Worm (Caenorhabditis elegans) whole organism, L4 larva: Measurements from ENCODE around the gene F38A1.6.

Experiments used
- D1046.2 ChIP-seq: fragments of 200-800 bp; sonication (Bioruptor generic); IDR thresholded peaks from 2 replicates; pipeline ENCODE4 v1.3.6; 2022; ENCODE audit warnings: missing genetic modification characterization, missing compliant biosample characterization
- F10B5.3 ChIP-seq: sonication (generic microtip); optimal IDR thresholded peaks from 2 replicates; lab custom pipeline; 2016; ENCODE audit warnings: mild to moderate bottlenecking, missing genetic modification characterization, missing compliant biosample characterization
- R02D3.7 ChIP-seq: fragments of 150-350 bp; sonication (generic microtip); optimal IDR thresholded peaks from 3 replicates; lab custom pipeline; 2014; ENCODE audit warnings: missing biosample characterization, missing genetic modification characterization
- T20F7.1 ChIP-seq: fragments of 200-800 bp; sonication (Bioruptor generic); optimal IDR thresholded peaks from 2 replicates; lab custom pipeline; 2018; ENCODE audit warnings: mild to moderate bottlenecking, missing genetic modification characterization, missing compliant biosample characterization
- Y105C5A.15 ChIP-seq: fragments of 200-800 bp; sonication (Bioruptor generic); IDR thresholded peaks from 2 replicates; pipeline ENCODE4 v1.3.6; 2022; ENCODE audit warnings: missing genetic modification characterization, missing compliant biosample characterization
- ZK337.2 ChIP-seq: fragments of 200-800 bp; sonication (Bioruptor generic); IDR thresholded peaks from 2 replicates; pipeline ENCODE4 v1.3.6; 2022; ENCODE audit warnings: missing genetic modification reagents, missing genetic modification characterization, missing compliant biosample characterization
- ZK546.5 ChIP-seq, 2 experiments: sonication (generic microtip); optimal IDR thresholded peaks; 2 replicates each; lab custom pipeline; 2017; ENCODE audit warnings: missing biosample characterization in 2 of 2, missing genetic modification characterization in 2 of 2
- aha-1 ChIP-seq: fragments of 150-350 bp; peaks from one replicate; lab custom pipeline; 2014; ENCODE audit warnings: missing biosample characterization, missing genetic modification characterization
- aly-2 ChIP-seq: sonication (generic microtip); optimal IDR thresholded peaks from 2 replicates; lab custom pipeline; 2018; ENCODE audit warnings: missing biosample characterization, missing genetic modification characterization
- ama-1 ChIP-seq: fragments of 150-350 bp; optimal IDR thresholded peaks from 2 replicates; lab custom pipeline; 2014; ENCODE audit warnings: inconsistent platforms, mixed read lengths
- attf-4 ChIP-seq: sonication (generic microtip); optimal IDR thresholded peaks from 3 replicates; lab custom pipeline; 2017; ENCODE audit warnings: missing biosample characterization, missing genetic modification characterization
- ceh-20 ChIP-seq: fragments of 200-800 bp; sonication (Bioruptor generic); IDR thresholded peaks from 2 replicates; pipeline ENCODE4 v1.3.6; 2022; ENCODE audit warnings: missing genetic modification reagents, missing genetic modification characterization, missing compliant biosample characterization
- ceh-28 ChIP-seq: fragments of 150-350 bp; optimal IDR thresholded peaks from 2 replicates; lab custom pipeline; 2014; ENCODE audit warnings: missing biosample characterization, missing genetic modification reagents, missing genetic modification characterization
- ceh-44 ChIP-seq: fragments of 200-800 bp; sonication (Bioruptor generic); IDR thresholded peaks from 2 replicates; pipeline ENCODE4 v1.3.6; 2022; ENCODE audit warnings: missing genetic modification reagents, missing genetic modification characterization, missing compliant biosample characterization
- ceh-82 ChIP-seq: sonication (generic microtip); optimal IDR thresholded peaks from 2 replicates; lab custom pipeline; 2017; ENCODE audit warnings: missing biosample characterization, missing genetic modification characterization
- daf-16 ChIP-seq, 3 experiments: sonication (generic microtip); optimal IDR thresholded peaks; 2 replicates each; lab custom pipeline; 2016 to 2017; ENCODE audit warnings: missing genetic modification characterization in 3 of 3, missing genetic modification reagents in 3 of 3, mild to moderate bottlenecking in 2 of 3, missing compliant biosample characterization in 2 of 3, missing biosample characterization in 1 of 3, moderate library complexity in 1 of 3
- daf-8 ChIP-seq: fragments of 200-800 bp; sonication (Bioruptor generic); IDR thresholded peaks from 2 replicates; pipeline ENCODE4 v1.3.6; 2022; ENCODE audit warnings: missing genetic modification characterization, missing compliant biosample characterization
- dmd-6 ChIP-seq: fragments of 200-800 bp; sonication (Bioruptor generic); IDR thresholded peaks from 2 replicates; pipeline ENCODE4 v1.3.6; 2022; ENCODE audit warnings: missing genetic modification reagents, missing genetic modification characterization, missing compliant biosample characterization
- dmd-8 ChIP-seq: fragments of 200-800 bp; sonication (Bioruptor generic); IDR thresholded peaks from 2 replicates; pipeline ENCODE4 v1.3.6; 2022; ENCODE audit warnings: missing genetic modification characterization, missing compliant biosample characterization
- dpl-1 ChIP-seq: fragments of 150-350 bp; optimal IDR thresholded peaks from 2 replicates; lab custom pipeline; 2014; ENCODE audit warnings: missing biosample characterization, missing genetic modification reagents, missing genetic modification characterization
- egl-43 ChIP-seq: fragments of 200-800 bp; sonication (Bioruptor generic); IDR thresholded peaks from 2 replicates; pipeline ENCODE4 v1.3.6; 2022; ENCODE audit warnings: missing genetic modification reagents, missing genetic modification characterization, missing compliant biosample characterization
- fos-1 ChIP-seq: fragments of 150-350 bp; optimal IDR thresholded peaks from 2 replicates; lab custom pipeline; 2014; ENCODE audit warnings: missing biosample characterization, missing genetic modification characterization
- gei-8 ChIP-seq: fragments of 200-800 bp; sonication (Bioruptor generic); optimal IDR thresholded peaks from 2 replicates; lab custom pipeline; 2018; ENCODE audit warnings: mild to moderate bottlenecking, missing genetic modification characterization, missing compliant biosample characterization
- lim-7 ChIP-seq: fragments of 200-800 bp; sonication (Bioruptor generic); IDR thresholded peaks from 2 replicates; pipeline ENCODE4 v1.3.6; 2022; ENCODE audit warnings: missing genetic modification characterization, missing compliant biosample characterization
- lin-1 ChIP-seq: fragments of 200-800 bp; sonication (Bioruptor generic); IDR thresholded peaks from 2 replicates; pipeline ENCODE4 v1.3.6; 2022; ENCODE audit warnings: missing genetic modification reagents, missing genetic modification characterization, missing compliant biosample characterization
- lin-13 ChIP-seq: fragments of 150-350 bp; optimal IDR thresholded peaks from 2 replicates; lab custom pipeline; 2014; ENCODE audit warnings: missing biosample characterization, missing genetic modification reagents, missing genetic modification characterization
- mdl-1 ChIP-seq, 2 experiments: fragments of 150-350 bp in 1 of 2; sonication (generic microtip) in 1 of 2; optimal IDR thresholded peaks; 2 replicates each; lab custom pipeline; 2014 to 2017; ENCODE audit warnings: missing biosample characterization in 2 of 2, missing genetic modification characterization in 2 of 2
- mdt-29 ChIP-seq: fragments of 200-800 bp; sonication (Bioruptor generic); IDR thresholded peaks from 2 replicates; pipeline ENCODE4 v1.3.6; 2022; ENCODE audit warnings: missing genetic modification reagents, missing genetic modification characterization, missing compliant biosample characterization
- mep-1 ChIP-seq: fragments of 150-350 bp; sonication (generic microtip); optimal IDR thresholded peaks from 3 replicates; lab custom pipeline; 2014; ENCODE audit warnings: missing biosample characterization, missing genetic modification characterization
- mxl-2 ChIP-seq: fragments of 200-800 bp; sonication (Bioruptor generic); conservative IDR thresholded peaks from 2 replicates; pipeline ENCODE4 v1.3.6; 2022; ENCODE audit warnings: missing genetic modification reagents, missing genetic modification characterization, missing compliant biosample characterization
- mxl-3 ChIP-seq: fragments of 200-800 bp; sonication (Bioruptor generic); optimal IDR thresholded peaks from 2 replicates; lab custom pipeline; 2018; ENCODE audit warnings: mild to moderate bottlenecking, missing genetic modification characterization, missing compliant biosample characterization
- nhr-10 ChIP-seq: fragments of 150-350 bp; optimal IDR thresholded peaks from 2 replicates; lab custom pipeline; 2014; ENCODE audit warnings: missing biosample characterization, missing genetic modification characterization
- nhr-111 ChIP-seq: fragments of 200-800 bp; sonication (Bioruptor generic); optimal IDR thresholded peaks from 2 replicates; lab custom pipeline; 2018; ENCODE audit warnings: mild to moderate bottlenecking, missing genetic modification characterization, missing compliant biosample characterization
- nhr-237 ChIP-seq: sonication (generic microtip); optimal IDR thresholded peaks from 2 replicates; lab custom pipeline; 2017; ENCODE audit warnings: missing biosample characterization, missing genetic modification characterization
- nhr-25 ChIP-seq: sonication (generic microtip); optimal IDR thresholded peaks from 2 replicates; lab custom pipeline; 2017; ENCODE audit warnings: missing genetic modification characterization, mild to moderate bottlenecking, missing compliant biosample characterization, antibody characterized with exemption, moderate library complexity, borderline replicate concordance; ENCODE audit not compliant: insufficient read depth
- nhr-28 ChIP-seq: fragments of 150-350 bp; optimal IDR thresholded peaks from 2 replicates; lab custom pipeline; 2014; ENCODE audit warnings: missing biosample characterization, missing genetic modification characterization
- nhr-41 ChIP-seq: fragments of 200-800 bp; sonication (Bioruptor generic); IDR thresholded peaks from 2 replicates; pipeline ENCODE4 v1.3.6; 2022; ENCODE audit warnings: missing genetic modification reagents, missing genetic modification characterization, missing compliant biosample characterization
- nhr-77 ChIP-seq: fragments of 150-350 bp; optimal IDR thresholded peaks from 2 replicates; lab custom pipeline; 2014; ENCODE audit warnings: missing biosample characterization, missing genetic modification characterization
- pqm-1 ChIP-seq: sonication (generic microtip); optimal IDR thresholded peaks from 2 replicates; lab custom pipeline; 2017; ENCODE audit warnings: missing biosample characterization, missing genetic modification characterization
- snpc-4 ChIP-seq: fragments of 150-350 bp; optimal IDR thresholded peaks from 2 replicates; lab custom pipeline; 2014; ENCODE audit warnings: missing biosample characterization, missing genetic modification characterization
- spr-1 ChIP-seq: sonication (generic microtip); optimal IDR thresholded peaks from 2 replicates; lab custom pipeline; 2016; ENCODE audit warnings: mild to moderate bottlenecking, missing genetic modification characterization, missing compliant biosample characterization
- tra-1 ChIP-seq: fragments of 200-800 bp; sonication (Bioruptor generic); IDR thresholded peaks from 2 replicates; pipeline ENCODE4 v1.3.6; 2022; ENCODE audit warnings: missing genetic modification reagents, missing genetic modification characterization, missing compliant biosample characterization
- unc-130 ChIP-seq: sonication (generic microtip); optimal IDR thresholded peaks from 2 replicates; lab custom pipeline; 2016; ENCODE audit warnings: missing genetic modification reagents, missing genetic modification characterization, missing compliant biosample characterization
- unc-62 ChIP-seq, 3 experiments: fragments of 150-350 bp in 1 of 3; sonication (generic microtip); optimal IDR thresholded peaks in 2 of 3; peaks in 1 of 3; 1 replicate in 1 of 3; 2 replicates in 2 of 3; lab custom pipeline; 2014 to 2017; ENCODE audit warnings: missing biosample characterization in 3 of 3, missing genetic modification characterization in 3 of 3, missing genetic modification reagents in 3 of 3, missing genotype in 1 of 3
- zfp-3 ChIP-seq: fragments of 200-800 bp; sonication (Bioruptor generic); conservative IDR thresholded peaks from 2 replicates; pipeline ENCODE4 v1.3.6; 2022; ENCODE audit warnings: missing genetic modification reagents, missing genetic modification characterization, missing compliant biosample characterization
- zip-2 ChIP-seq: fragments of 150-350 bp; optimal IDR thresholded peaks from 2 replicates; lab custom pipeline; 2014; ENCODE audit warnings: missing biosample characterization, missing genetic modification characterization
- ztf-11 ChIP-seq: fragments of 150-350 bp; optimal IDR thresholded peaks from 2 replicates; lab custom pipeline; 2014; ENCODE audit warnings: missing biosample characterization, missing genetic modification characterization
- ztf-7 ChIP-seq: fragments of 150-350 bp; optimal IDR thresholded peaks from 2 replicates; lab custom pipeline; 2014; ENCODE audit warnings: missing biosample characterization, missing genetic modification characterization

Gene F38A1.6

DNA sequence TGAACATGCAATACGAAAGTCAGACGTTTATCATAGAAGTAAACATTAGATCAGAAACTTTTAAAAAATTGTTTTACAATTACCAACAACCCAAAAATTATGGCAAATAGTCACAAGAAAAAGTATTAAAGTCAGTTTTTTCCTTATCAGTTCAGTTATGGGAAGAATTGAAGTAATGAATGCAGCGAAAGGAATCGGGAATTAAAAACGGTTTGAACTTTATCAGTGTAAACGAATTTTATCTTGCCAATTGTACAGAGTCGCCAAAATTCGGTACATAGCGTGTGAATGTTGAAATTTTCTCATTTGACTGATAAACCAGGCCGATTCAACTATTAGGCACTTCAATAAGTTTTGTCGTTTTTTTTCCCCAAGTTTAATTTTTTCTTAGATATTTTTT, 14.5 kb downstream of the F38A1.6 start (continued):
- TF ChIP-seq nhr-111 (no peak), mxl-3 (GFP tag; lab: Kevin White, UChicago) (no peak), ceh-44 (GFP tag; lab: Robert Waterston, UW) (no peak), lin-1 (GFP tag; lab: Robert Waterston, UW) (0 out of 2 replicates have a peak, but pooled peaks have one; percentile 11), ceh-82 (tag; lab: Kevin White, UChicago) (no peak), unc-130 (GFP tag; lab: Kevin White, UChicago) (no peak), nhr-237 (tag; lab: Kevin White, UChicago) (no peak), tra-1 (GFP tag; lab: Robert Waterston, UW) (no peak), spr-1 (tag; lab: Kevin White, UChicago) (no peak), attf-4 (tag; lab: Kevin White, UChicago) (no peak), egl-43 (GFP tag; lab: Robert Waterston, UW) (no peak), ama-1 (lab: Kevin White, UChicago) (no peak), T20F7.1 (GFP tag; lab: Kevin White, UChicago) (no peak), snpc-4 (no peak)

DNA sequence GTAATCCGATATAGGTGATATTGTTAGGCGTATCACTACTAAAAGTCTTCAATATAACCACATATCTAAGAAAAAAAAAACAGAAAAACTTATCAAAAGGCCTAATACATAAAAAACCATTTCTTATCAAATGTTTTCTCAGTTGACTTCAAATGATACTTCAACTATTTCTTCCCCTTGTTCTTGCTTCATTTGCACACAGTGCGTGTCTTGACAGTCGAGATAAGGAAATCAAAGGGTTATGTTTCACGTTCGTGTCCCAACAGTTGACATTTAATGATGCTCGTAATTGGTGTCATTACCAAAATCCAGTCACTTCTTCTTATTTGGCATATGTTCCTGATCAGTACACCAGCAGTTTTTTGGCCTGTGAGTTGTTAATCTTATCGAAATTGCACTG, 15.1 kb downstream of the F38A1.6 start, which contains the start of gene clec-170:
TSS of gene clec-170 (plus strand) at position 143 of the 400 bp plus-strand sequence.
- TF ChIP-seq nhr-28 (tag; lab: Kevin White, UChicago), result peak; percentile 56
- no peak for TF ChIP-seq tra-1 (GFP tag; lab: Robert Waterston, UW)
- peak; percentile 58 for TF ChIP-seq dmd-6 (GFP tag; lab: Robert Waterston, UW)
- TF ChIP-seq egl-43 (GFP tag; lab: Robert Waterston, UW), result no peak
- no peak for TF ChIP-seq nhr-10 (tag; lab: Kevin White, UChicago)
- no peak for TF ChIP-seq ztf-7 (tag; lab: Kevin White, UChicago)
- TF ChIP-seq pqm-1, result peak; percentile 81
- no peak for TF ChIP-seq mdl-1 (tag; optimal IDR thresholded peaks at IDR 0.05; lab: Kevin White, UChicago)
- TF ChIP-seq, all 104 proteins: peak for 3

DNA sequence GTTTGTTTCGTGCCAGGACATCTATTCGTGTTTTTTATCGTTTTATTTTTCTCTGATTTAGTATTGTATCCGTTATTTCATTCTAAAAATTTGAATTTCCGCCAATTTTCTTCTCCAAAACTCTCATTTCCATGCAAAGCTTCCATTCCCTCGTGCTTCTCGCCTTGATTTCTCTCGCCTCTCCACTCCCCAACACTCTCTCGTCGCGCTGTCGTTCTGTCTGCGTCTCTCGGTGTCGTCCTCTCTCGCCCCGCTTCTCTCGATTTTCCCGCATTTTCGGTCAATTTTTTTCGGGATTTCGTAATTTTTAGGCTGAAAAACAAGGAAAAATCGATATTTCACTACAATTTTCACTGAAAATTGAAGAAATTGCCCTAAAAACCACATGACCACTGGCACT, 22.9 kb downstream of the F38A1.6 start, which contains the start of gene C09E9.1:
TSS of gene C09E9.1 (plus strand) at position 286 of the 400 bp plus-strand sequence.
- TF ChIP-seq nhr-41, result no peak
- TF ChIP-seq F10B5.3 (tag; lab: Kevin White, UChicago), result no peak
- peak; percentile 63 for TF ChIP-seq mep-1
- no peak for TF ChIP-seq nhr-25
- no peak for TF ChIP-seq lim-7 (GFP tag; lab: Robert Waterston, UW)
- peak; percentile 29 for TF ChIP-seq nhr-28 (tag; lab: Kevin White, UChicago)
- no peak for TF ChIP-seq zfp-3 (GFP tag; lab: Robert Waterston, UW)
- TF ChIP-seq unc-62 (GFP tag; optimal IDR thresholded peaks at IDR 0.05 in 1 of 2; lab: Kevin White, UChicago), result peak in 1 of 2 experiments; percentile 57
- no peak for TF ChIP-seq unc-62 (tag; optimal IDR thresholded peaks at IDR 0.05; lab: Kevin White, UChicago)
- no peak for TF ChIP-seq aly-2
- no peak for TF ChIP-seq gei-8
- TF ChIP-seq Y105C5A.15, result no peak
- TF ChIP-seq nhr-77, result no peak
- no peak for TF ChIP-seq D1046.2 (GFP tag; lab: Robert Waterston, UW)
- TF ChIP-seq zip-2 (tag; lab: Kevin White, UChicago), result no peak
- TF ChIP-seq dpl-1 (GFP tag; lab: Kevin White, UChicago), result peak; percentile 79
- no peak for TF ChIP-seq daf-16 (GFP tag; optimal IDR thresholded peaks at IDR 0.05; lab: Kevin White, UChicago)
- TF ChIP-seq daf-16 (tag; optimal IDR thresholded peaks at IDR 0.05; lab: Kevin White, UChicago), result peak; percentile 27
- no peak for TF ChIP-seq ZK546.5 (tag; optimal IDR thresholded peaks at IDR 0.05; lab: Kevin White, UChicago)
- no peak for TF ChIP-seq ceh-28 (tag; lab: Kevin White, UChicago)
- no peak for TF ChIP-seq attf-4 (tag; lab: Kevin White, UChicago)
- no peak for TF ChIP-seq ztf-11 (tag; lab: Kevin White, UChicago)
- peak; percentile 95 to 99 for TF ChIP-seq mdl-1 (tag; optimal IDR thresholded peaks at IDR 0.05; lab: Kevin White, UChicago)
- TF ChIP-seq mdt-29 (GFP tag; lab: Robert Waterston, UW), result no peak
- TF ChIP-seq mxl-2 (GFP tag; lab: Robert Waterston, UW), result no peak
- TF ChIP-seq aha-1 (tag; lab: Kevin White, UChicago), result no peak
- no peak for TF ChIP-seq ceh-44 (GFP tag; lab: Robert Waterston, UW)
- no peak for TF ChIP-seq lin-1 (GFP tag; lab: Robert Waterston, UW)
- no peak for TF ChIP-seq dmd-8 (GFP tag; lab: Robert Waterston, UW)
- no peak for TF ChIP-seq fos-1
- TF ChIP-seq ZK337.2 (GFP tag; lab: Robert Waterston, UW), result no peak
- no peak for TF ChIP-seq daf-8 (GFP tag; lab: Robert Waterston, UW)
- TF ChIP-seq lin-13 (GFP tag; lab: Kevin White, UChicago), result peak; percentile 50
- peak; percentile 33; the same call in 1 of the 2 replicates for TF ChIP-seq ceh-20 (GFP tag; lab: Robert Waterston, UW)
- no peak for TF ChIP-seq R02D3.7 (tag; lab: Kevin White, UChicago)
